Worm (Caenorhabditis elegans) whole organism, young adult: Measurements from ENCODE around the gene sams-1.

Source experiments
- F49E8.2 ChIP-seq: sonication (generic microtip); optimal IDR thresholded peaks from 3 replicates; lab custom pipeline; 2017; ENCODE audit warnings: missing genetic modification characterization, mild to moderate bottlenecking, missing compliant biosample characterization, antibody characterized with exemption, moderate library complexity; ENCODE audit not compliant: insufficient read depth
- F52B5.7 ChIP-seq: sonication (generic microtip); optimal IDR thresholded peaks from 2 replicates; lab custom pipeline; 2016; ENCODE audit warnings: mild to moderate bottlenecking, missing genetic modification characterization, missing compliant biosample characterization
- K11D2.4 ChIP-seq: fragments of 200-800 bp; sonication (Bioruptor generic); IDR thresholded peaks from 2 replicates; pipeline ENCODE4 v1.3.6; 2022; ENCODE audit warnings: missing genetic modification reagents, missing genetic modification characterization, missing compliant biosample characterization
- T07F8.4 ChIP-seq: sonication (generic microtip); optimal IDR thresholded peaks from 2 replicates; lab custom pipeline; 2016; ENCODE audit warnings: mild to moderate bottlenecking, missing genetic modification characterization, moderate library complexity, missing compliant biosample characterization
- Y53F4B.3 ChIP-seq: fragments of 200-800 bp; sonication (Bioruptor generic); IDR thresholded peaks from 2 replicates; pipeline ENCODE4 v1.3.6; 2022; ENCODE audit warnings: missing genetic modification reagents, missing genetic modification characterization, missing compliant biosample characterization
- Y56A3A.18 ChIP-seq: fragments of 200-800 bp; sonication (Bioruptor generic); IDR thresholded peaks from 2 replicates; pipeline ENCODE4 v1.3.6; 2022; ENCODE audit warnings: missing genetic modification reagents, missing genetic modification characterization, missing compliant biosample characterization
- ama-1 ChIP-seq, 3 experiments: fragments of 150-350 bp in 1 of 3; sonication (generic microtip) in 2 of 3; optimal IDR thresholded peaks; 2 replicates each; lab custom pipeline; 2014 to 2018; ENCODE audit warnings: missing biosample characterization in 2 of 3, missing genetic modification characterization in 2 of 3, missing genetic modification reagents in 2 of 3
- aptf-3 ChIP-seq: fragments of 200-800 bp; sonication (Bioruptor generic); IDR thresholded peaks from 2 replicates; pipeline ENCODE4 v1.3.6; 2022; ENCODE audit warnings: missing genetic modification characterization, missing compliant biosample characterization
- attf-5 ChIP-seq: fragments of 200-800 bp; sonication (Bioruptor generic); optimal IDR thresholded peaks from 2 replicates; lab custom pipeline; 2018; ENCODE audit warnings: mild to moderate bottlenecking, missing genetic modification characterization, missing compliant biosample characterization
- attf-6 ChIP-seq: fragments of 200-800 bp; sonication (Bioruptor generic); IDR thresholded peaks from 2 replicates; pipeline ENCODE4 v1.3.6; 2022; ENCODE audit warnings: missing genetic modification reagents, missing genetic modification characterization, missing compliant biosample characterization
- bed-2 ChIP-seq: fragments of 200-800 bp; sonication (Bioruptor generic); IDR thresholded peaks from 2 replicates; pipeline ENCODE4 v1.3.6; 2022; ENCODE audit warnings: missing genetic modification reagents, missing genetic modification characterization, missing compliant biosample characterization
- ceh-27 ChIP-seq: fragments of 200-800 bp; sonication (Bioruptor generic); optimal IDR thresholded peaks from 2 replicates; lab custom pipeline; 2018; ENCODE audit warnings: mild to moderate bottlenecking, missing genetic modification characterization, moderate library complexity, missing compliant biosample characterization
- chd-7 ChIP-seq: sonication (generic microtip); optimal IDR thresholded peaks from 2 replicates; lab custom pipeline; 2016; ENCODE audit warnings: mild to moderate bottlenecking, missing genetic modification characterization, moderate library complexity, missing compliant biosample characterization
- egrh-3 ChIP-seq: fragments of 200-800 bp; sonication (Bioruptor generic); IDR thresholded peaks from 2 replicates; pipeline ENCODE4 v1.3.6; 2022; ENCODE audit warnings: missing genetic modification reagents, missing genetic modification characterization, missing compliant biosample characterization
- him-1 ChIP-seq: sonication (generic microtip); optimal IDR thresholded peaks from 2 replicates; lab custom pipeline; 2016; ENCODE audit warnings: missing genotype, missing genetic modification reagents, missing genetic modification characterization, missing compliant biosample characterization
- hmg-20 ChIP-seq: fragments of 200-800 bp; sonication (Bioruptor generic); IDR thresholded peaks from 2 replicates; pipeline ENCODE4 v1.3.6; 2022; ENCODE audit warnings: missing genetic modification reagents, missing genetic modification characterization, missing compliant biosample characterization
- let-526 ChIP-seq: fragments of 200-800 bp; sonication (Bioruptor generic); IDR thresholded peaks from 2 replicates; pipeline ENCODE4 v1.3.6; 2022; ENCODE audit warnings: missing genetic modification reagents, missing genetic modification characterization, missing compliant biosample characterization
- lin-35 ChIP-seq, 3 experiments: fragments of 150-350 bp in 2 of 3; sonication (generic microtip) in 1 of 3; optimal IDR thresholded peaks; 2 replicates each; lab custom pipeline; 2014 to 2018; ENCODE audit warnings: missing biosample characterization in 3 of 3, missing genetic modification characterization in 3 of 3, missing genetic modification reagents in 3 of 3
- lsl-1 ChIP-seq: fragments of 200-800 bp; sonication (Bioruptor generic); optimal IDR thresholded peaks from 2 replicates; lab custom pipeline; 2018; ENCODE audit warnings: mild to moderate bottlenecking, missing genetic modification characterization, moderate library complexity, missing compliant biosample characterization
- madf-10 ChIP-seq: sonication (generic microtip); optimal IDR thresholded peaks from 2 replicates; lab custom pipeline; 2016; ENCODE audit warnings: mild to moderate bottlenecking, missing genetic modification characterization, missing compliant biosample characterization
- madf-8 ChIP-seq: fragments of 200-800 bp; sonication (Bioruptor generic); conservative IDR thresholded peaks from 2 replicates; pipeline ENCODE4 v1.3.6; 2022; ENCODE audit warnings: missing genetic modification reagents, missing genetic modification characterization, missing compliant biosample characterization
- mel-28 ChIP-seq: sonication (generic microtip); optimal IDR thresholded peaks from 2 replicates; lab custom pipeline; 2016; ENCODE audit warnings: borderline replicate concordance, mild to moderate bottlenecking, missing genetic modification characterization, missing compliant biosample characterization
- mes-4 ChIP-seq: sonication (generic microtip); optimal IDR thresholded peaks from 2 replicates; lab custom pipeline; 2016; ENCODE audit warnings: missing genotype, missing genetic modification characterization, missing compliant biosample characterization
- mxl-1 ChIP-seq: sonication (generic microtip); optimal IDR thresholded peaks from 2 replicates; lab custom pipeline; 2016; ENCODE audit warnings: missing genetic modification characterization, missing compliant biosample characterization
- nhr-80 ChIP-seq: sonication (generic microtip); optimal IDR thresholded peaks from 2 replicates; lab custom pipeline; 2016; ENCODE audit warnings: missing genetic modification characterization, missing compliant biosample characterization
- pbrm-1 ChIP-seq: fragments of 200-800 bp; sonication (Bioruptor generic); IDR thresholded peaks from 2 replicates; pipeline ENCODE4 v1.3.6; 2022; ENCODE audit warnings: missing genetic modification reagents, missing genetic modification characterization, missing compliant biosample characterization
- repo-1 ChIP-seq: sonication (generic microtip); optimal IDR thresholded peaks from 2 replicates; lab custom pipeline; 2017; ENCODE audit warnings: mild to moderate bottlenecking, missing genetic modification characterization, missing compliant biosample characterization
- sdz-38 ChIP-seq: sonication (generic microtip); optimal IDR thresholded peaks from 2 replicates; lab custom pipeline; 2016; ENCODE audit warnings: missing genotype, missing genetic modification characterization, missing compliant biosample characterization
- unc-130 ChIP-seq: sonication (generic microtip); optimal IDR thresholded peaks from 2 replicates; lab custom pipeline; 2016; ENCODE audit warnings: missing genetic modification reagents, missing genetic modification characterization, missing compliant biosample characterization
- zim-3 ChIP-seq: sonication (generic microtip); optimal IDR thresholded peaks from 2 replicates; lab custom pipeline; 2017; ENCODE audit warnings: mild to moderate bottlenecking, missing genetic modification characterization, moderate library complexity, missing compliant biosample characterization
- ztf-26 ChIP-seq: sonication (generic microtip); optimal IDR thresholded peaks from 2 replicates; lab custom pipeline; 2017; ENCODE audit warnings: missing genetic modification characterization, missing compliant biosample characterization

Gene sams-1

ce11 chrX:11948184-11948894, 17.4 kb upstream of the sams-1 start, which contains the start of gene lsd-1:
Gene lsd-1, plus strand, starts transcription at chrX:11948844.
- TF ChIP-seq attf-5 (GFP tag; lab: Kevin White, UChicago) (peak; percentile 20), F49E8.2 (no peak)

DNA sequence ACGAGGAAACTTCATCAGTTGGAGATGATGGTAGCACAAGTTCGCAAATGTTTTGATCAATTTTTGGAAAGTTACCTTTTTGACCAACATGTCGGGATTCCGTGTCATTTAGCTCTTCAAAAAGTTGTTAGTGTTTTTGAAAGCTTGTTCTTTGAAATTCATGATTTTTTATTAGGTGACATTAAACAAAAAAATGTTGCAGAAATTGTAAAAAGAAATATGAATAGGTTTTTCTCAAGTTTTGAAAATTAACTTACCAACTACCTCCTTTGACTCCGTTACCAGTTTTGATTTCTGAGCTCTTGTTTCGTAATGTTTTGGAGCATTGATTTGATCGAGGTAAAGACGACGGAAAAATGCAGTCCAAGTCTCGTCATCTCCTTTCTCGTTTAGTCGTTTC, 13.6 kb upstream of the sams-1 start:
- TF ChIP-seq unc-130 (GFP tag; lab: Kevin White, UChicago) (no peak), T07F8.4 (tag; lab: Kevin White, UChicago) (no peak), Y53F4B.3 (GFP tag; lab: Robert Waterston, UW) (no peak), F52B5.7 (tag; lab: Kevin White, UChicago) (no peak)
- TF ChIP-seq, all 124 proteins: peak for 0

ce11 chrX:11953229-11953628, 12.5 kb upstream of the sams-1 start, which contains the start of gene T08D10.4:
Gene T08D10.4, minus strand, starts transcription at chrX:11953329.
- TF ChIP-seq Y53F4B.3 (GFP tag; lab: Robert Waterston, UW) (no peak), ztf-26 (tag; lab: Kevin White, UChicago) (no peak), ceh-27 (GFP tag; lab: Kevin White, UChicago) (no peak), mel-28 (tag; lab: Kevin White, UChicago) (no peak), hmg-20 (GFP tag; lab: Robert Waterston, UW) (no peak), repo-1 (tag; lab: Kevin White, UChicago) (no peak)

DNA sequence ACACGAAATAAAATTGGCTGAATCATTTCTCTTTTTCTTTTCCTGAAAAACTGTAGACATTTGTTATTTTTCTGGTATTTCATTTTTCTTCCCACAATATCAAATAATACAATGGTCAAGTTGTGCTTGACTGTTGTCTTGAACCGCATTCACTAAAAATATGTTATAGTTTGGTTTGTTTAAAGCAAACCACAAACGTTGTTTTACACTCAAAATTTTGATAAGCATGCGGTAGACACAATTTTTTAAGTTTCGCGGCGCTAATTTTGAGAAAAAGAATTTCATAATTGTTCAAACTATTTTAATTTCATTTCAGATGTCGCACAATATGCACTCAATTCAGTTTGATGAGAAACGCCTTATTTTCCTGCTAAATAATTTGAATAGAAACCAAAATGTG, 10.6 kb upstream of the sams-1 start, which contains the start of gene T08D10.3:
T08D10.3 (plus strand) TSS at position 301 of the 400 bp plus-strand sequence.
- no peak for TF ChIP-seq K11D2.4 (GFP tag; lab: Robert Waterston, UW)
- no peak for TF ChIP-seq bed-2 (GFP tag; lab: Robert Waterston, UW)
- TF ChIP-seq nhr-80 (tag; lab: Kevin White, UChicago): peak; percentile 8
- TF ChIP-seq, all 124 proteins: peak for 1

DNA sequence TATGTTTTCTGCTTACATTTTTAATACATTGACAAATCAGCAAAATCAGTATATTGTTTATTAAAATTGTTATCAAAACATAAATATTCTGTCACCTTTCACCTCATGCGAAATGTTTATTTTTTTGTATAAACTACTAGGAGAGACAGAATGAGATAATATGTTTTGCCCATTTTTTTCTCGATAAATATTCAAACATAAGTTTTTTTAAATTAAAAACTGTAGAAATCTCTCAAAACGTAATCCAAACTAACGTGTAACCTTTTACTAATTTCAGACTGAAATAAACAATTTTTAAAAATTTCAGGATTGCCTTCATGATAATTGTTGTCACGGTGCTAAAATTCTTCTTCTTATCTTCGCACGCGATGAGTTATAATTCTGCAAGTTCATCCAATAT, 8.5 kb upstream of the sams-1 start, which contains the start of gene T08D10.5:
T08D10.5 (plus strand) TSS at position 301 of the 400 bp plus-strand sequence.
- TF ChIP-seq zim-3 (tag; lab: Kevin White, UChicago) (no peak), madf-10 (tag; lab: Kevin White, UChicago) (no peak), mxl-1 (tag; lab: Kevin White, UChicago) (no peak), mes-4 (tag; lab: Kevin White, UChicago) (no peak), egrh-3 (GFP tag; lab: Robert Waterston, UW) (no peak), madf-8 (GFP tag; lab: Robert Waterston, UW) (no peak), him-1 (tag; lab: Kevin White, UChicago) (no peak), chd-7 (tag; lab: Kevin White, UChicago) (no peak), aptf-3 (no peak), let-526 (GFP tag; lab: Robert Waterston, UW) (no peak), pbrm-1 (GFP tag; lab: Robert Waterston, UW) (no peak), Y56A3A.18 (GFP tag; lab: Robert Waterston, UW) (no peak), lin-35 (GFP tag; optimal IDR thresholded peaks at IDR 0.05; lab: Kevin White, UChicago) (no peak), K11D2.4 (GFP tag; lab: Robert Waterston, UW) (no peak), sdz-38 (no peak), lsl-1 (GFP tag; lab: Kevin White, UChicago) (no peak), ama-1 (optimal IDR thresholded peaks at IDR 0.05; lab: Kevin White, UChicago) (no peak), ama-1 (GFP tag; optimal IDR thresholded peaks at IDR 0.05; lab: Kevin White, UChicago) (no peak), attf-6 (GFP tag; lab: Robert Waterston, UW) (no peak)
